Worm (Caenorhabditis elegans) whole organism, L1 larva: ENCODE measurements around the gene F46H5.5.

Source experiments
- C34B4.2 ChIP-seq: sonication (generic microtip); optimal IDR thresholded peaks from 2 replicates; lab custom pipeline; 2017; ENCODE audit warnings: mild to moderate bottlenecking, missing genetic modification characterization, missing compliant biosample characterization
- ama-1 ChIP-seq: fragments of 150-350 bp; optimal IDR thresholded peaks from 2 replicates; lab custom pipeline; 2014
- efl-3 ChIP-seq: fragments of 200-800 bp; sonication (Bioruptor generic); optimal IDR thresholded peaks from 2 replicates; lab custom pipeline; 2018; ENCODE audit warnings: mild to moderate bottlenecking, missing genetic modification characterization, missing compliant biosample characterization
- lin-39 ChIP-seq: fragments of 150-350 bp; optimal IDR thresholded peaks from 2 replicates; lab custom pipeline; 2014; ENCODE audit warnings: missing biosample characterization, missing genetic modification reagents, missing genetic modification characterization
- sox-4 ChIP-seq: sonication (generic microtip); optimal IDR thresholded peaks from 2 replicates; lab custom pipeline; 2016; ENCODE audit warnings: missing genetic modification characterization, missing compliant biosample characterization
- unc-62 ChIP-seq: fragments of 150-350 bp; optimal IDR thresholded peaks from 2 replicates; lab custom pipeline; 2014; ENCODE audit warnings: missing biosample characterization, missing genetic modification reagents, missing genetic modification characterization

DNA sequence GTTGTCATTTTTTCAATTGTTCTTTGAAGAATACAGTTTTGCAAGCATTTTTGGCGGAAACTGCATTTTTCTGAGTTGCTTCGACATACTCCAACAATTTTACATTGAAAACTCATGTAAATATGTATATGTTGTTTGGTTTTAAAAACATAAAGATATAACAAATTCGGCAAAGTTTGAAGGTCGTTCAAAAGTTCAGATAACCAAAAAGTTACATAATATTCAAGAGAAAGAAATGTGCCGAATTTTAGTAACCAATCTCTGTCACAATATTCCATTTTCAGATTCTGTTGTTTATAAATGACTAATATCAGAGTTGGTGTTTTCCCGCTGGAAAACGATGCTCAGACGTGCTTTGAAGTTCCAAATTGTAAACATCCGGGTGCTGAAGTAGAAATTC lies 50.4 kb downstream of the F46H5.5 start, which contains the start of gene ZK867.2:
- TF ChIP-seq sox-4 (tag; lab: Kevin White, UChicago): no peak
- TF ChIP-seq ama-1 (lab: Kevin White, UChicago): no peak
- no peak for TF ChIP-seq efl-3 (GFP tag; lab: Kevin White, UChicago)
- no peak for TF ChIP-seq lin-39 (tag; lab: Kevin White, UChicago)
- no peak for TF ChIP-seq C34B4.2 (tag; lab: Kevin White, UChicago)
- TF ChIP-seq unc-62 (GFP tag; lab: Kevin White, UChicago): no peak
